Worm (Caenorhabditis elegans) whole organism, L2 larva: ENCODE results near the gene F36D3.5.

Experiments used
- ZK546.5 ChIP-seq: sonication (generic microtip); optimal IDR thresholded peaks from 2 replicates; lab custom pipeline; 2017; ENCODE audit warnings: missing biosample characterization, missing genetic modification characterization
- ama-1 ChIP-seq: fragments of 150-350 bp; optimal IDR thresholded peaks from 2 replicates; lab custom pipeline; 2018; ENCODE audit warnings: inconsistent platforms
- blmp-1 ChIP-seq: sonication (generic microtip); optimal IDR thresholded peaks from 2 replicates; lab custom pipeline; 2017; ENCODE audit warnings: missing genetic modification characterization, mild to moderate bottlenecking, missing compliant biosample characterization, antibody characterized with exemption, moderate library complexity; ENCODE audit not compliant: insufficient read depth
- ceh-82 ChIP-seq: fragments of 150-350 bp; optimal IDR thresholded peaks from 2 replicates; lab custom pipeline; 2014; ENCODE audit warnings: missing biosample characterization, missing genetic modification characterization
- crh-2 ChIP-seq: sonication (generic microtip); optimal IDR thresholded peaks from 2 replicates; lab custom pipeline; 2017; ENCODE audit warnings: missing biosample characterization, missing genetic modification characterization
- elt-3 ChIP-seq: sonication (generic microtip); optimal IDR thresholded peaks from 2 replicates; lab custom pipeline; 2017; ENCODE audit warnings: missing biosample characterization, missing genetic modification characterization
- lin-11 ChIP-seq: fragments of 150-350 bp; sonication (generic microtip); optimal IDR thresholded peaks from 2 replicates; lab custom pipeline; 2014; ENCODE audit warnings: missing biosample characterization, missing genetic modification characterization, inconsistent platforms, mixed read lengths
- nhr-12 ChIP-seq: fragments of 150-350 bp; optimal IDR thresholded peaks from 2 replicates; lab custom pipeline; 2014; ENCODE audit warnings: missing biosample characterization, missing genetic modification characterization
- skn-1 ChIP-seq: sonication (generic microtip); optimal IDR thresholded peaks from 2 replicates; lab custom pipeline; 2017; ENCODE audit warnings: missing biosample characterization, missing genetic modification characterization
- snpc-4 ChIP-seq: fragments of 150-350 bp; optimal IDR thresholded peaks from 2 replicates; lab custom pipeline; 2014; ENCODE audit warnings: missing biosample characterization, missing genetic modification characterization
- unc-39 ChIP-seq: fragments of 150-350 bp; optimal IDR thresholded peaks from 2 replicates; lab custom pipeline; 2014; ENCODE audit warnings: missing biosample characterization, missing genetic modification characterization
- unc-62 ChIP-seq: fragments of 150-350 bp; optimal IDR thresholded peaks from 2 replicates; lab custom pipeline; 2014; ENCODE audit warnings: missing biosample characterization, missing genetic modification reagents, missing genetic modification characterization
- ztf-11 ChIP-seq: sonication (generic microtip); optimal IDR thresholded peaks from 2 replicates; lab custom pipeline; 2017; ENCODE audit warnings: missing biosample characterization, missing genetic modification characterization
- ztf-4 ChIP-seq: fragments of 150-350 bp; optimal IDR thresholded peaks from 2 replicates; lab custom pipeline; 2014; ENCODE audit warnings: missing biosample characterization, missing genetic modification characterization

DNA sequence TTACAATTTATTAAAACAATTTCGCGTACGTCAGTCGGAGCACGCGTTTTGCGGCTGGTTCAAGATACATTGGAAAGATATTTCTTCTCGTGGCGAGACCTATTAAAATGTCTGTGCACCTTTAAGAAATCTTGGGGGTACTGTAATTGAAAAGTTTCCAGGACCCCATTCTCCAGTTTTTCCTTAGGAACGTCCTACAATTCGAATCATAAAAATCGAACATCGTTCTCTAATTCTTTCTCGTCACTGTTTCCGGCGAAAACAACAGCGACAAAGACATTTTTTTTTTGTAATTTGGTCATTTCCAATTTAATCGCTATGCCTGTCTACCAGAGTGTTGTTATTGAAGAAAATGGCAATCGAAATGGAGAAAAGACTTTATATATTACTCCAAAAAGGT lies 21.7 kb upstream of the F36D3.5 start, which contains the start of gene Y32B12B.1:
- no peak for TF ChIP-seq unc-39 (tag; lab: Kevin White, UChicago)
- TF ChIP-seq elt-3 (tag; lab: Kevin White, UChicago): no peak
- no peak for TF ChIP-seq blmp-1 (tag; lab: Kevin White, UChicago)
- TF ChIP-seq ceh-82 (tag; lab: Kevin White, UChicago): no peak
- no peak for TF ChIP-seq ztf-4
- TF ChIP-seq skn-1: no peak
- TF ChIP-seq ZK546.5 (tag; lab: Kevin White, UChicago): no peak
- no peak for TF ChIP-seq nhr-12 (tag; lab: Kevin White, UChicago)
- TF ChIP-seq ztf-11 (tag; lab: Kevin White, UChicago): no peak
- no peak for TF ChIP-seq snpc-4 (tag; lab: Kevin White, UChicago)
- TF ChIP-seq lin-11 (tag; lab: Kevin White, UChicago): no peak
- no peak for TF ChIP-seq ama-1 (lab: Kevin White, UChicago)
- TF ChIP-seq unc-62 (GFP tag; lab: Kevin White, UChicago): no peak
- TF ChIP-seq crh-2 (tag; lab: Kevin White, UChicago): no peak
